Worm (Caenorhabditis elegans) whole organism, L1 larva: ENCODE data around the gene T28F12.1.
"Not testable (repeated sequence)": the region's sequence is repeated elsewhere in the genome, so short reads cannot be mapped to it uniquely, and the experiment has no call there.

Experiments used
- C34B4.2 ChIP-seq: sonication (generic microtip); optimal IDR thresholded peaks from 2 replicates; lab custom pipeline; 2017; ENCODE audit warnings: mild to moderate bottlenecking, missing genetic modification characterization, missing compliant biosample characterization
- aly-2 ChIP-seq: fragments of 150-350 bp; optimal IDR thresholded peaks from 2 replicates; lab custom pipeline; 2014; ENCODE audit warnings: missing biosample characterization, missing genetic modification characterization
- blmp-1 ChIP-seq: fragments of 150-350 bp; optimal IDR thresholded peaks from 2 replicates; lab custom pipeline; 2014; ENCODE audit warnings: missing biosample characterization, missing genetic modification characterization
- ceh-63 ChIP-seq: fragments of 200-800 bp; sonication (Bioruptor generic); optimal IDR thresholded peaks from 2 replicates; lab custom pipeline; 2018; ENCODE audit warnings: mild to moderate bottlenecking, missing genetic modification characterization, missing compliant biosample characterization
- ceh-8 ChIP-seq: fragments of 200-800 bp; sonication (Bioruptor generic); optimal IDR thresholded peaks from 2 replicates; lab custom pipeline; 2018; ENCODE audit warnings: mild to moderate bottlenecking, missing genetic modification characterization, moderate library complexity, missing compliant biosample characterization
- egl-27 ChIP-seq, 2 experiments: fragments of 150-350 bp in 1 of 2; sonication (generic microtip); optimal IDR thresholded peaks; 3 replicates each; lab custom pipeline; 2017 to 2018; ENCODE audit warnings: missing biosample characterization in 2 of 2, missing genetic modification characterization in 2 of 2, missing genetic modification reagents in 2 of 2
- ets-5 ChIP-seq: fragments of 200-800 bp; sonication (Bioruptor generic); IDR thresholded peaks from 2 replicates; pipeline ENCODE4 v1.3.6; 2022; ENCODE audit warnings: missing genetic modification characterization, missing compliant biosample characterization
- hlh-4 ChIP-seq: sonication (generic microtip); optimal IDR thresholded peaks from 2 replicates; lab custom pipeline; 2016; ENCODE audit warnings: mild to moderate bottlenecking, missing genetic modification characterization, missing compliant biosample characterization
- isw-1 ChIP-seq: fragments of 200-800 bp; sonication (Bioruptor generic); IDR thresholded peaks from 2 replicates; pipeline ENCODE4 v1.3.6; 2022; ENCODE audit warnings: missing genetic modification characterization, missing compliant biosample characterization
- lin-35 ChIP-seq, 2 experiments: fragments of 150-350 bp; optimal IDR thresholded peaks; 2 replicates each; lab custom pipeline; 2014; ENCODE audit warnings: missing biosample characterization in 2 of 2, missing genetic modification characterization in 2 of 2, missing genetic modification reagents in 2 of 2
- lsy-2 ChIP-seq, 2 experiments: fragments of 150-350 bp; optimal IDR thresholded peaks; 2 replicates each; lab custom pipeline; 2014; ENCODE audit warnings: missing biosample characterization in 2 of 2, missing genetic modification characterization in 2 of 2
- mab-9 ChIP-seq: fragments of 200-800 bp; sonication (Bioruptor generic); IDR thresholded peaks from 2 replicates; pipeline ENCODE4 v1.3.6; 2022; ENCODE audit warnings: missing genetic modification reagents, missing genetic modification characterization, missing compliant biosample characterization
- nhr-19 ChIP-seq: fragments of 200-800 bp; sonication (Bioruptor generic); conservative IDR thresholded peaks from 2 replicates; pipeline ENCODE4 v1.3.6; 2022; ENCODE audit warnings: missing genetic modification characterization, missing compliant biosample characterization
- nhr-84 ChIP-seq: sonication (generic microtip); optimal IDR thresholded peaks from 2 replicates; lab custom pipeline; 2017; ENCODE audit warnings: missing biosample characterization, missing genetic modification characterization
- rnt-1 ChIP-seq: sonication (generic microtip); optimal IDR thresholded peaks from 2 replicates; lab custom pipeline; 2016; ENCODE audit warnings: mild to moderate bottlenecking, missing genetic modification characterization, moderate library complexity, missing compliant biosample characterization
- skn-1 ChIP-seq: fragments of 150-350 bp; optimal IDR thresholded peaks from 2 replicates; lab custom pipeline; 2014; ENCODE audit warnings: missing biosample characterization, missing genetic modification characterization
- snpc-4 ChIP-seq: fragments of 150-350 bp; optimal IDR thresholded peaks from 2 replicates; lab custom pipeline; 2014; ENCODE audit warnings: missing biosample characterization, missing genetic modification characterization
- sup-37 ChIP-seq: fragments of 200-800 bp; sonication (Bioruptor generic); optimal IDR thresholded peaks from 2 replicates; lab custom pipeline; 2018; ENCODE audit warnings: mild to moderate bottlenecking, missing genetic modification characterization, missing compliant biosample characterization
- vab-15 ChIP-seq: sonication (generic microtip); optimal IDR thresholded peaks from 2 replicates; lab custom pipeline; 2017; ENCODE audit warnings: missing genotype, mild to moderate bottlenecking, missing genetic modification characterization, missing compliant biosample characterization
- xbp-1 ChIP-seq: sonication (generic microtip); optimal IDR thresholded peaks from 2 replicates; lab custom pipeline; 2016; ENCODE audit warnings: missing genetic modification characterization, missing compliant biosample characterization
- zag-1 ChIP-seq: fragments of 150-350 bp; optimal IDR thresholded peaks from 2 replicates; lab custom pipeline; 2014; ENCODE audit warnings: missing biosample characterization, missing genetic modification characterization
- ztf-11 ChIP-seq, 2 experiments: sonication (generic microtip); optimal IDR thresholded peaks; 2 replicates each; lab custom pipeline; 2016 to 2017; ENCODE audit warnings: missing genetic modification characterization in 2 of 2, missing biosample characterization in 1 of 2, missing compliant biosample characterization in 1 of 2

T28F12.1 gene

DNA sequence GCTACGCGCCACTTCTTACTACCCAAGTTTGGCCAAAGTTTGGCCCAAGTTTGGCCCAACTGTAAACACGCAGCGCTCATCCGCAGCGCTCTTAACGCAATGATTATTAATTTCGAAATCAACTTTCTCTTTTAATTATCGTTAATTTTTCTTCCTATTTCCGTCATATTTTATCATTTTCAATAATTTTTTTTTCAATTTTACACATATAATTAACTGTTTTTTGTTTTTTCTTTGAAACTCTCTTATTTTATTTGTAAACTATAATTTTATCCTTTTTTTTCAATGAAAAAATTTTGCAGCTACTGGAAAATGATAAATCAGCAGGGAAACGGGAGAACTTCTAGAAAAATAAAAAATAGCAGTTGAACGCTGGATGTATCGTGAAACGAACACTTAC lies 47.6 kb downstream of the T28F12.1 start, which contains the start of gene Y61A9LA.4:
TSS of gene Y61A9LA.4 (plus strand) at position 301 of the 400 bp plus-strand sequence.
- not testable (repeated sequence) for TF ChIP-seq rnt-1; ceh-63 (GFP tag; lab: Kevin White, UChicago); C34B4.2 (tag; lab: Kevin White, UChicago)
- TF ChIP-seq, all 84 proteins: peak for 0; not testable (repeated sequence) for 84

DNA sequence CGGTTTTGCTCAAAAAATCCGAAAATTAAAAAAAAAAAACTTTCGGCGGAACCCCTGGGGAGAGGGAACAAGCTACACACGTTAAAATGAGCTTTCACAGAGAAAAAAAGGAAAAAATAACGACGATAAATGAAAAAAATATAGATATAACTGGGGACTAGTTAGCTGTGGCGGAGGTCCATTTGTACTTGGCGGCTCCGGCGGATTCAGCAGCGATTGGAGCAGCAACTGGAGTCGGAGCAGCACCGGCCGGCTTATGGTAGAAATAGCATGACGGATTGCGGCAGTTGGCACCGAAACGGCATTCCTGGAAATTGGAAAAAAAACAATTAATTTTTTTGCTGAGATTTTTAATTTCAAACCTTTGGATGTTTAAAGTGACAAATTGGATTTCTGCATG lies 49.7 kb downstream of the T28F12.1 start:
- no peak for TF ChIP-seq vab-15 (tag; lab: Kevin White, UChicago)
- no peak for TF ChIP-seq sup-37 (GFP tag; lab: Kevin White, UChicago)
- TF ChIP-seq snpc-4 (tag; lab: Kevin White, UChicago): no peak
- no peak for TF ChIP-seq hlh-4 (tag; lab: Kevin White, UChicago)
- TF ChIP-seq aly-2 (tag; lab: Kevin White, UChicago): no peak
- TF ChIP-seq nhr-84 (tag; lab: Kevin White, UChicago): no peak
- TF ChIP-seq lin-35 (GFP tag; optimal IDR thresholded peaks at IDR 0.05; lab: Kevin White, UChicago): no peak
- no peak for TF ChIP-seq blmp-1 (tag; lab: Kevin White, UChicago)
- TF ChIP-seq isw-1 (GFP tag; lab: Robert Waterston, UW): no peak
- no peak for TF ChIP-seq skn-1 (tag; lab: Kevin White, UChicago)
- no peak for TF ChIP-seq mab-9 (GFP tag; lab: Robert Waterston, UW)
- no peak for TF ChIP-seq ztf-11 (tag; optimal IDR thresholded peaks at IDR 0.05; lab: Kevin White, UChicago)
- TF ChIP-seq egl-27 (tag; optimal IDR thresholded peaks at IDR 0.05; lab: Kevin White, UChicago): no peak
- no peak for TF ChIP-seq nhr-19 (GFP tag; lab: Robert Waterston, UW)
- no peak for TF ChIP-seq ets-5 (GFP tag; lab: Robert Waterston, UW)
- no peak for TF ChIP-seq zag-1
- TF ChIP-seq xbp-1 (tag; lab: Kevin White, UChicago): no peak
- TF ChIP-seq lsy-2 (tag; optimal IDR thresholded peaks at IDR 0.05; lab: Kevin White, UChicago): no peak
- no peak for TF ChIP-seq ceh-8 (GFP tag; lab: Kevin White, UChicago)
- TF ChIP-seq, all 84 proteins: peak for 0
